Worm (Caenorhabditis elegans) whole organism, late embryonic: ENCODE results near the gene srbc-42.

Experiments used
- C38D4.7 ChIP-seq: fragments of 200-800 bp; sonication (Bioruptor generic); optimal IDR thresholded peaks from 2 replicates; lab custom pipeline; 2018; ENCODE audit warnings: mild to moderate bottlenecking, missing genetic modification characterization, moderate library complexity, missing compliant biosample characterization
- ama-1 ChIP-seq: fragments of 150-350 bp; optimal IDR thresholded peaks from 2 replicates; lab custom pipeline; 2014
- elt-2 ChIP-seq: sonication (generic microtip); optimal IDR thresholded peaks from 2 replicates; lab custom pipeline; 2016; ENCODE audit warnings: missing genetic modification reagents, missing genetic modification characterization, missing compliant biosample characterization
- fkh-10 ChIP-seq: fragments of 150-350 bp; optimal IDR thresholded peaks from 2 replicates; lab custom pipeline; 2014; ENCODE audit warnings: missing biosample characterization, missing genetic modification reagents, missing genetic modification characterization
- pag-3 ChIP-seq: sonication (generic microtip); optimal IDR thresholded peaks from 2 replicates; lab custom pipeline; 2016; ENCODE audit warnings: missing compliant biosample characterization, missing genetic modification characterization, borderline replicate concordance
- pha-2 ChIP-seq: sonication (generic microtip); optimal IDR thresholded peaks from 2 replicates; lab custom pipeline; 2017; ENCODE audit warnings: mild to moderate bottlenecking, missing genetic modification characterization, missing compliant biosample characterization
- pha-4 ChIP-seq: fragments of 150-350 bp; optimal IDR thresholded peaks from 2 replicates; lab custom pipeline; 2018; ENCODE audit warnings: missing biosample characterization, missing genetic modification reagents, missing genetic modification characterization
- rnt-1 ChIP-seq: sonication (generic microtip); optimal IDR thresholded peaks from 2 replicates; lab custom pipeline; 2016; ENCODE audit warnings: missing genetic modification characterization, missing compliant biosample characterization
- sox-2 ChIP-seq: fragments of 200-800 bp; sonication (Bioruptor generic); IDR thresholded peaks from 2 replicates; pipeline ENCODE4 v1.3.6; 2022; ENCODE audit warnings: missing genetic modification reagents, missing genetic modification characterization, missing compliant biosample characterization
- unc-42 ChIP-seq: sonication (generic microtip); optimal IDR thresholded peaks from 2 replicates; lab custom pipeline; 2016; ENCODE audit warnings: missing genotype, missing genetic modification characterization, missing compliant biosample characterization

DNA sequence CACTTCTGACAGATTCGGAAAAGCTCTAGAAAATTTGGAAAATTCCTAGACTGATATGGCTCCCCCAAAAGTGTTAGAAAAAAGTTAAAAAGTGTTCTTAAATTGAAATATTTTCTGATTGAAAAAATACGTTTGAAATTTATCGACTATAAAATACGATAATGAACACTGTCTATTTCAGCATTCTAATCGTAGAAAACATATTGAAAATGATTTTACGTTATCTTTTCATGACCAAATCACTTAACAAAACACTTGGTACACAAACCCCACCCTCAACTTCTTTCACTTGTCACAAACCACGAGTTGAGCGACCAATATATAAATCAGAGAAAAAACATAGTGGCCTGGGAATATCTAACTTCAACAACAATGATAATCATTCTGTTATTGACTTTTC lies 11.8 kb downstream of the srbc-42 start, which contains the start of gene cyp-33C1:
- TF ChIP-seq elt-2 (tag; lab: Kevin White, UChicago), result no peak
- no peak for TF ChIP-seq ama-1 (lab: Kevin White, UChicago)
- TF ChIP-seq sox-2 (GFP tag; lab: Robert Waterston, UW), result no peak
- no peak for TF ChIP-seq unc-42
- TF ChIP-seq fkh-10 (GFP tag; lab: Kevin White, UChicago), result no peak
- TF ChIP-seq pha-2, result no peak
- TF ChIP-seq C38D4.7 (GFP tag; lab: Kevin White, UChicago), result no peak
- TF ChIP-seq rnt-1 (tag; lab: Kevin White, UChicago), result no peak
- no peak for TF ChIP-seq pag-3 (tag; lab: Kevin White, UChicago)
- TF ChIP-seq pha-4, result no peak
